Worm (Caenorhabditis elegans): Measurements from ENCODE around the gene ril-2.

- TF ChIP-seq lsl-1 (GFP tag; optimal IDR thresholded peaks at IDR 0.05) (no peak), unc-62 (GFP tag; optimal IDR thresholded peaks at IDR 0.05) (no peak), pha-4 (tag; optimal IDR thresholded peaks at IDR 0.05) (no peak), F49E8.2 (tag; optimal IDR thresholded peaks at IDR 0.05; ENCODE audit: insufficient read depth) (no peak), madf-3 (GFP tag; IDR thresholded peaks at IDR 0.05) (no peak), unc-130 (GFP tag; optimal IDR thresholded peaks at IDR 0.05) (no peak), Y67H2A.10 (GFP tag; conservative IDR thresholded peaks at IDR 0.05) (no peak), nfyb-1 (GFP tag; IDR thresholded peaks at IDR 0.05) (no peak), let-607 (tag; optimal IDR thresholded peaks at IDR 0.05) (no peak), attf-6 (GFP tag; IDR thresholded peaks at IDR 0.05) (no peak), lsy-27 (tag; optimal IDR thresholded peaks at IDR 0.05; ENCODE audit: borderline replicate concordance, insufficient read depth) (no peak), madf-8 (GFP tag; conservative IDR thresholded peaks at IDR 0.05) (no peak), hsf-1 (GFP tag; IDR thresholded peaks at IDR 0.05) (no peak), snpc-4 (GFP tag; optimal IDR thresholded peaks at IDR 0.05) (no peak), snpc-4 (tag; optimal IDR thresholded peaks at IDR 0.05) (no peak)
Observed at ce11 chrV:12629743-12630142, 30.8 kb upstream of the ril-2 start, which contains the start of gene F56H9.6.
